Fruit fly (Drosophila melanogaster) whole organism, embryonic: ENCODE data around the gene CG32647.

Source experiments
- CG1024 ChIP-seq: fragments of 200-800 bp; sonication (Bioruptor generic); IDR thresholded peaks from 2 replicates; pipeline ENCODE4 v1.3.6; 2022; ENCODE audit warnings: missing biosample characterization, missing genetic modification characterization
- CG11723 ChIP-seq: fragments of 200-800 bp; sonication (Bioruptor generic); optimal IDR thresholded peaks from 2 replicates; lab custom pipeline; 2017; ENCODE audit warnings: missing biosample characterization, mild to moderate bottlenecking, missing genetic modification characterization
- CG12659 ChIP-seq: fragments of 200-800 bp; sonication (Bioruptor generic); optimal IDR thresholded peaks from 3 replicates; lab custom pipeline; 2017; ENCODE audit warnings: mild to moderate bottlenecking, missing biosample characterization, missing genetic modification reagents, missing genetic modification characterization
- CG12744 ChIP-seq: fragments of 200-800 bp; sonication (Bioruptor generic); optimal IDR thresholded peaks from 2 replicates; lab custom pipeline; 2016; ENCODE audit warnings: missing biosample characterization, missing genetic modification characterization
- CG15696 ChIP-seq: fragments of 200-800 bp; sonication (Bioruptor generic); optimal IDR thresholded peaks from 2 replicates; lab custom pipeline; 2019; ENCODE audit warnings: missing biosample characterization, mild to moderate bottlenecking, missing genetic modification characterization, moderate library complexity
- CG18011 ChIP-seq: fragments of 200-800 bp; sonication (Bioruptor generic); optimal IDR thresholded peaks from 2 replicates; lab custom pipeline; 2017; ENCODE audit warnings: missing biosample characterization, missing genetic modification characterization, mild to moderate bottlenecking, moderate library complexity, missing genotype
- CG18262 ChIP-seq: fragments of 200-800 bp; optimal IDR thresholded peaks from 3 replicates; lab custom pipeline; 2019; ENCODE audit warnings: missing biosample characterization, mild to moderate bottlenecking, missing genetic modification characterization, moderate library complexity
- CG2120 ChIP-seq: fragments of 200-800 bp; sonication (Bioruptor generic); optimal IDR thresholded peaks from 3 replicates; lab custom pipeline; 2016; ENCODE audit warnings: missing biosample characterization, missing genetic modification characterization
- CG31224 ChIP-seq: fragments of 200-800 bp; sonication (Bioruptor generic); IDR thresholded peaks from 2 replicates; pipeline ENCODE4 v1.3.6; 2022; ENCODE audit warnings: missing biosample characterization, missing genetic modification characterization
- CG3163 ChIP-seq: fragments of 200-800 bp; sonication (Bioruptor generic); optimal IDR thresholded peaks from 3 replicates; lab custom pipeline; 2016; ENCODE audit warnings: missing biosample characterization, missing genetic modification characterization
- CG32772 ChIP-seq: fragments of 200-800 bp; sonication (Bioruptor generic); IDR thresholded peaks from 2 replicates; pipeline ENCODE4 v1.3.6; 2022; ENCODE audit warnings: missing biosample characterization, missing genetic modification characterization
- CG33213 ChIP-seq: fragments of 200-800 bp; sonication (Bioruptor generic); optimal IDR thresholded peaks from 3 replicates; lab custom pipeline; 2016; ENCODE audit warnings: missing biosample characterization, missing genetic modification characterization
- CG3726 ChIP-seq: fragments of 200-800 bp; sonication (Bioruptor generic); IDR thresholded peaks from 3 replicates; pipeline ENCODE4, ENCODE4 v1.3.6; 2022; ENCODE audit warnings: missing biosample characterization, missing genetic modification characterization
- CG5245 ChIP-seq: fragments of 200-800 bp; sonication (Bioruptor generic); optimal IDR thresholded peaks from 3 replicates; lab custom pipeline; 2016; ENCODE audit warnings: missing biosample characterization, missing genetic modification characterization
- CG6175 ChIP-seq: fragments of 200-800 bp; sonication (Bioruptor generic); IDR thresholded peaks from 3 replicates; pipeline ENCODE4 v1.3.6; 2022; ENCODE audit warnings: missing biosample characterization, missing genetic modification characterization
- CG6765 ChIP-seq: fragments of 200-800 bp; sonication (Bioruptor generic); optimal IDR thresholded peaks from 3 replicates; lab custom pipeline; 2017; ENCODE audit warnings: missing biosample characterization, mild to moderate bottlenecking, missing genetic modification characterization
- CG9215 ChIP-seq: fragments of 200-800 bp; sonication (Bioruptor generic); IDR thresholded peaks from 2 replicates; pipeline ENCODE4 v1.3.6; 2022; ENCODE audit warnings: missing biosample characterization, missing genetic modification characterization
- CkIIα-i1 ChIP-seq: fragments of 200-800 bp; sonication (Bioruptor generic); IDR thresholded peaks from 2 replicates; pipeline ENCODE4 v1.3.6; 2022; ENCODE audit warnings: missing biosample characterization, missing genetic modification characterization
- Dad ChIP-seq: fragments of 200-800 bp; sonication (Bioruptor generic); optimal IDR thresholded peaks from 3 replicates; lab custom pipeline; 2016; ENCODE audit warnings: missing biosample characterization, missing genetic modification characterization
- Dek ChIP-seq: fragments of 200-800 bp; sonication (Bioruptor generic); optimal IDR thresholded peaks from 3 replicates; lab custom pipeline; 2019; ENCODE audit warnings: missing biosample characterization, mild to moderate bottlenecking, missing genetic modification characterization, moderate library complexity
- Drgx ChIP-seq: fragments of 200-800 bp; sonication (Bioruptor generic); IDR thresholded peaks from 2 replicates; pipeline ENCODE4 v1.3.6; 2022; ENCODE audit warnings: missing biosample characterization, missing genetic modification characterization
- GATAe ChIP-seq: fragments of 200-800 bp; sonication (Bioruptor generic); conservative IDR thresholded peaks from 2 replicates; pipeline ENCODE4 v1.3.6; 2022; ENCODE audit warnings: missing biosample characterization, missing genetic modification characterization
- HLH4C ChIP-seq: fragments of 200-800 bp; sonication (Bioruptor generic); IDR thresholded peaks from 3 replicates; pipeline ENCODE4 v1.3.6; 2022; ENCODE audit warnings: missing biosample characterization, missing genetic modification characterization; ENCODE audit not compliant: partially characterized antibody
- HLH54F ChIP-seq: fragments of 200-800 bp; sonication (Bioruptor generic); optimal IDR thresholded peaks from 3 replicates; lab custom pipeline; 2016; ENCODE audit warnings: missing biosample characterization, missing genetic modification characterization
- Hmr ChIP-seq: fragments of 200-800 bp; sonication (Bioruptor generic); optimal IDR thresholded peaks from 3 replicates; lab custom pipeline; 2017; ENCODE audit warnings: mild to moderate bottlenecking, missing biosample characterization, missing genetic modification reagents, missing genetic modification characterization
- Hr51 ChIP-seq, 2 experiments: fragments of 200-800 bp; sonication (Bioruptor generic); optimal IDR thresholded peaks; 2 replicates in 1 of 2; 3 replicates in 1 of 2; lab custom pipeline; 2016 to 2018; ENCODE audit warnings: missing biosample characterization in 2 of 2, missing genetic modification characterization in 2 of 2, mild to moderate bottlenecking in 1 of 2, moderate library complexity in 1 of 2
- Kr ChIP-seq: fragments of 200-800 bp; sonication (Bioruptor generic); optimal IDR thresholded peaks from 2 replicates; lab custom pipeline; 2017; ENCODE audit warnings: missing biosample characterization, mild to moderate bottlenecking, missing genetic modification characterization
- Mad ChIP-seq: fragments of 200-800 bp; sonication (Bioruptor generic); optimal IDR thresholded peaks from 2 replicates; lab custom pipeline; 2016; ENCODE audit warnings: missing biosample characterization, missing genetic modification characterization
- NC2α ChIP-seq: fragments of 200-800 bp; sonication (Bioruptor generic); optimal IDR thresholded peaks from 2 replicates; lab custom pipeline; 2016; ENCODE audit warnings: missing biosample characterization, missing genetic modification characterization
- Sin3A ChIP-seq: fragments of >200 bp; optimal IDR thresholded peaks from 2 replicates; lab custom pipeline; 2018
- Usf ChIP-seq: fragments of 200-800 bp; sonication (Bioruptor generic); optimal IDR thresholded peaks from 2 replicates; lab custom pipeline; 2017; ENCODE audit warnings: missing genotype, missing biosample characterization, missing genetic modification characterization
- Xrp1 ChIP-seq: fragments of 200-800 bp; sonication (Bioruptor generic); IDR thresholded peaks from 2 replicates; pipeline ENCODE4 v1.3.6; 2022; ENCODE audit warnings: missing biosample characterization, missing genetic modification characterization
- al ChIP-seq: fragments of 200-800 bp; sonication (Bioruptor generic); IDR thresholded peaks from 2 replicates; pipeline ENCODE4 v1.3.6; 2022; ENCODE audit warnings: missing biosample characterization, missing genetic modification characterization
- br ChIP-seq: fragments of >200 bp; optimal IDR thresholded peaks from 2 replicates; lab custom pipeline; 2017
- dmrt11E ChIP-seq: fragments of 200-800 bp; sonication (Bioruptor generic); optimal IDR thresholded peaks from 3 replicates; lab custom pipeline; 2018; ENCODE audit warnings: missing biosample characterization, mild to moderate bottlenecking, missing genetic modification characterization, moderate library complexity
- ewg ChIP-seq: fragments of 200-800 bp; sonication (Bioruptor generic); optimal IDR thresholded peaks from 3 replicates; lab custom pipeline; 2017; ENCODE audit warnings: mild to moderate bottlenecking, missing biosample characterization, missing genetic modification reagents, missing genetic modification characterization
- grau ChIP-seq: fragments of 200-800 bp; optimal IDR thresholded peaks from 3 replicates; lab custom pipeline; 2019; ENCODE audit warnings: missing biosample characterization, mild to moderate bottlenecking, missing genetic modification characterization, moderate library complexity
- gro ChIP-seq: fragments of 200-800 bp; sonication (Bioruptor generic); optimal IDR thresholded peaks from 2 replicates; lab custom pipeline; 2016; ENCODE audit warnings: missing biosample characterization, missing genetic modification characterization
- gsb-n ChIP-seq: fragments of 200-800 bp; sonication (Bioruptor generic); optimal IDR thresholded peaks from 3 replicates; lab custom pipeline; 2018; ENCODE audit warnings: missing biosample characterization, mild to moderate bottlenecking, missing genetic modification characterization
- ham ChIP-seq: fragments of 200-800 bp; sonication (Bioruptor generic); IDR thresholded peaks from 2 replicates; pipeline ENCODE4 v1.3.6; 2022; ENCODE audit warnings: missing biosample characterization, missing genetic modification characterization
- lmd ChIP-seq: fragments of 200-800 bp; sonication (Bioruptor generic); IDR thresholded peaks from 2 replicates; pipeline ENCODE4 v1.3.6; 2022; ENCODE audit warnings: missing biosample characterization, missing genetic modification characterization
- lola ChIP-seq, 3 experiments: fragments of >200 bp in 2 of 3; fragments of 200-800 bp in 1 of 3; sonication (Bioruptor generic) in 1 of 3; optimal IDR thresholded peaks; 2 replicates each; lab custom pipeline; 2017 to 2019; ENCODE audit warnings: missing biosample characterization in 3 of 3, missing genetic modification characterization in 3 of 3, mild to moderate bottlenecking in 1 of 3, moderate library complexity in 1 of 3
- nom ChIP-seq: fragments of 200-800 bp; sonication (Bioruptor generic); optimal IDR thresholded peaks from 2 replicates; lab custom pipeline; 2017; ENCODE audit warnings: missing biosample characterization, missing genetic modification characterization, mild to moderate bottlenecking, moderate library complexity, missing genetic modification reagents
- pros ChIP-seq: fragments of 200-800 bp; sonication (Bioruptor generic); optimal IDR thresholded peaks from 3 replicates; lab custom pipeline; 2019; ENCODE audit warnings: missing biosample characterization, mild to moderate bottlenecking, missing genetic modification characterization, moderate library complexity
- pum ChIP-seq: fragments of 200-800 bp; sonication (Bioruptor generic); optimal IDR thresholded peaks from 2 replicates; lab custom pipeline; 2016; ENCODE audit warnings: missing biosample characterization, missing genetic modification characterization
- slbo ChIP-seq: fragments of 200-800 bp; sonication (Bioruptor generic); IDR thresholded peaks from 2 replicates; pipeline ENCODE4 v1.3.6; 2022; ENCODE audit warnings: missing biosample characterization, missing genetic modification characterization
- so ChIP-seq: fragments of 200-800 bp; sonication (Bioruptor generic); IDR thresholded peaks from 3 replicates; pipeline ENCODE4 v1.3.6; 2022; ENCODE audit warnings: missing biosample characterization, missing genetic modification characterization
- stc ChIP-seq: fragments of 200-800 bp; sonication (Bioruptor generic); IDR thresholded peaks from 2 replicates; pipeline ENCODE4 v1.3.6; 2022; ENCODE audit warnings: missing biosample characterization, missing genetic modification characterization
- sug ChIP-seq: fragments of 200-800 bp; optimal IDR thresholded peaks from 2 replicates; lab custom pipeline; 2019; ENCODE audit warnings: missing biosample characterization, mild to moderate bottlenecking, missing genetic modification characterization, moderate library complexity
- tap ChIP-seq: fragments of 200-800 bp; optimal IDR thresholded peaks from 3 replicates; lab custom pipeline; 2019; ENCODE audit warnings: missing biosample characterization, mild to moderate bottlenecking, missing genetic modification characterization, moderate library complexity
- wor ChIP-seq: fragments of 200-800 bp; sonication (Bioruptor generic); IDR thresholded peaks from 2 replicates; pipeline ENCODE4 v1.3.6; 2022; ENCODE audit warnings: missing biosample characterization, missing genetic modification characterization
- zen2 ChIP-seq: fragments of 200-800 bp; sonication (Bioruptor generic); IDR thresholded peaks from 3 replicates; pipeline ENCODE4 v1.3.6; 2022; ENCODE audit warnings: missing biosample characterization, missing genetic modification characterization; ENCODE audit not compliant: partially characterized antibody

The CG32647 gene

dm6 chrX:12727642-12728228, 57.0 kb downstream of the CG32647 start:
- no peak for TF ChIP-seq Hmr (GFP tag; lab: Kevin White, UChicago)
- TF ChIP-seq lmd = no peak
- no peak for TF ChIP-seq br
- no peak for TF ChIP-seq CG6765 (GFP tag; lab: Kevin White, UChicago)
- no peak for TF ChIP-seq CG15696 (tag; lab: Kevin White, UChicago)
- no peak for TF ChIP-seq zen2
- TF ChIP-seq NC2α (GFP tag; lab: Kevin White, UChicago) = no peak
- TF ChIP-seq stc = no peak
- TF ChIP-seq Xrp1 = no peak
- no peak for TF ChIP-seq CG9215 (GFP tag; lab: Robert Waterston, UW)
- TF ChIP-seq Drgx = peak; percentile 34; the same call in 1 of the 2 replicates
- no peak for TF ChIP-seq Hr51 (GFP tag; optimal IDR thresholded peaks at IDR 0.05; lab: Kevin White, UChicago)
- TF ChIP-seq CG5245 (GFP tag; lab: Kevin White, UChicago) = no peak
- TF ChIP-seq pros = no peak
- no peak for TF ChIP-seq al (GFP tag; lab: Robert Waterston, UW)
- no peak for TF ChIP-seq CG18011
- TF ChIP-seq CG2120 = no peak
- TF ChIP-seq HLH4C = no peak
- 0 out of 3 replicates have a peak, but pooled peaks have one; percentile 28 for TF ChIP-seq so (GFP tag; lab: Robert Waterston, UW)
- TF ChIP-seq CG18262 (tag; lab: Kevin White, UChicago) = no peak
- no peak for TF ChIP-seq sug (tag; lab: Kevin White, UChicago)
- TF ChIP-seq pum = no peak
- TF ChIP-seq Usf (GFP tag; lab: Kevin White, UChicago) = no peak
- peak; percentile 30; the same call in 1 of the 2 replicates for TF ChIP-seq CG32772 (GFP tag; lab: Robert Waterston, UW)
- TF ChIP-seq Mad (GFP tag; lab: Kevin White, UChicago) = no peak
- peak; percentile 46 for TF ChIP-seq nom
- TF ChIP-seq wor (GFP tag; lab: Robert Waterston, UW) = no peak
- no peak for TF ChIP-seq CG3726 (GFP tag; lab: Robert Waterston, UW)
- TF ChIP-seq grau (tag; lab: Kevin White, UChicago) = no peak
- TF ChIP-seq slbo (GFP tag; lab: Robert Waterston, UW) = no peak
- TF ChIP-seq Kr (GFP tag; lab: Kevin White, UChicago) = no peak
- TF ChIP-seq CG33213 = no peak
- no peak for TF ChIP-seq lola (GFP tag; optimal IDR thresholded peaks at IDR 0.05; lab: Kevin White, UChicago)
- no peak for TF ChIP-seq Dad (GFP tag; lab: Kevin White, UChicago)
- TF ChIP-seq CG12659 (GFP tag; lab: Kevin White, UChicago) = no peak
- no peak for TF ChIP-seq GATAe (GFP tag; lab: Robert Waterston, UW)
- no peak for TF ChIP-seq HLH54F (GFP tag; lab: Kevin White, UChicago)
- TF ChIP-seq Dek (tag; lab: Kevin White, UChicago) = no peak
- no peak for TF ChIP-seq gro (GFP tag; lab: Kevin White, UChicago)
- no peak for TF ChIP-seq CkIIα-i1 (GFP tag; lab: Robert Waterston, UW)
- TF ChIP-seq ewg (GFP tag; lab: Kevin White, UChicago) = no peak
- TF ChIP-seq CG11723 (GFP tag; lab: Kevin White, UChicago) = no peak
- no peak for TF ChIP-seq CG1024
- TF ChIP-seq Sin3A = no peak
- TF ChIP-seq CG31224 = no peak
- no peak for TF ChIP-seq CG12744 (GFP tag; lab: Kevin White, UChicago)
- no peak for TF ChIP-seq tap
- TF ChIP-seq CG6175 = no peak
- no peak for TF ChIP-seq dmrt11E (tag; lab: Kevin White, UChicago)
- no peak for TF ChIP-seq gsb-n
- TF ChIP-seq ham = no peak
- TF ChIP-seq CG3163 (GFP tag; lab: Kevin White, UChicago) = no peak
